Fruit fly (Drosophila melanogaster) whole organism, adult: ENCODE results near the gene TFAM.

Source experiments
- CG11617 ChIP-seq: fragments of 200-800 bp; sonication (Bioruptor generic); optimal IDR thresholded peaks from 2 replicates; lab custom pipeline; 2017; ENCODE audit warnings: mild to moderate bottlenecking, missing biosample characterization, missing genetic modification reagents, missing genetic modification characterization
- CG12768 ChIP-seq: fragments of 200-800 bp; sonication (Bioruptor generic); optimal IDR thresholded peaks from 2 replicates; lab custom pipeline; 2017; ENCODE audit warnings: missing biosample characterization, missing genetic modification characterization, mild to moderate bottlenecking, moderate library complexity, missing genetic modification reagents
- CG14711 ChIP-seq: fragments of 200-800 bp; sonication (Bioruptor generic); optimal IDR thresholded peaks from 2 replicates; lab custom pipeline; 2018; ENCODE audit warnings: missing biosample characterization, mild to moderate bottlenecking, missing genetic modification characterization, moderate library complexity
- CG1620 ChIP-seq: fragments of 200-800 bp; sonication (Bioruptor generic); optimal IDR thresholded peaks from 2 replicates; lab custom pipeline; 2016; ENCODE audit warnings: missing biosample characterization, missing genetic modification characterization
- CG33017 ChIP-seq: fragments of 200-800 bp; sonication (Bioruptor generic); optimal IDR thresholded peaks from 2 replicates; lab custom pipeline; 2018; ENCODE audit warnings: missing biosample characterization, mild to moderate bottlenecking, missing genetic modification characterization, moderate library complexity
- CG5204 ChIP-seq: fragments of 200-800 bp; sonication (Bioruptor generic); optimal IDR thresholded peaks from 2 replicates; lab custom pipeline; 2016; ENCODE audit warnings: missing biosample characterization, missing genetic modification characterization
- CG7045 ChIP-seq: fragments of 200-800 bp; sonication (Bioruptor generic); optimal IDR thresholded peaks from 2 replicates; lab custom pipeline; 2017; ENCODE audit warnings: missing biosample characterization, mild to moderate bottlenecking, missing genetic modification characterization
- CG7101 ChIP-seq: fragments of 200-800 bp; sonication (Bioruptor generic); optimal IDR thresholded peaks from 2 replicates; lab custom pipeline; 2018; ENCODE audit warnings: missing biosample characterization, mild to moderate bottlenecking, missing genetic modification characterization, moderate library complexity
- Clk ChIP-seq: fragments of 200-800 bp; sonication (Bioruptor generic); optimal IDR thresholded peaks from 2 replicates; lab custom pipeline; 2017; ENCODE audit warnings: missing biosample characterization, missing genetic modification characterization
- Crg-1 ChIP-seq: fragments of 200-800 bp; sonication (Bioruptor generic); optimal IDR thresholded peaks from 2 replicates; lab custom pipeline; 2016; ENCODE audit warnings: missing biosample characterization, missing genetic modification characterization
- Hr96 ChIP-seq: fragments of 200-800 bp; sonication (Bioruptor generic); optimal IDR thresholded peaks from 2 replicates; lab custom pipeline; 2016; ENCODE audit warnings: missing biosample characterization, missing genetic modification characterization
- Mnt ChIP-seq: fragments of 200-800 bp; sonication (Bioruptor generic); optimal IDR thresholded peaks from 2 replicates; lab custom pipeline; 2016; ENCODE audit warnings: missing biosample characterization, mild to moderate bottlenecking, missing genetic modification characterization
- bab1 ChIP-seq: fragments of 200-800 bp; sonication (Bioruptor generic); optimal IDR thresholded peaks from 3 replicates; lab custom pipeline; 2019; ENCODE audit warnings: missing biosample characterization, mild to moderate bottlenecking, missing genetic modification characterization, moderate library complexity
- cic ChIP-seq: fragments of 200-800 bp; sonication (Bioruptor generic); optimal IDR thresholded peaks from 2 replicates; lab custom pipeline; 2017; ENCODE audit warnings: missing biosample characterization, mild to moderate bottlenecking, missing genetic modification characterization, moderate library complexity
- cnc ChIP-seq, 2 experiments: fragments of >200 bp; optimal IDR thresholded peaks; 2 replicates each; lab custom pipeline; 2017
- kay ChIP-seq: fragments of 200-800 bp; sonication (Bioruptor generic); peaks from one replicate; lab custom pipeline; 2016; ENCODE audit warnings: missing biosample characterization, missing genetic modification characterization, borderline replicate concordance
- ovo ChIP-seq: fragments of 200-800 bp; sonication (Bioruptor generic); optimal IDR thresholded peaks from 2 replicates; lab custom pipeline; 2016; ENCODE audit warnings: missing biosample characterization, missing genetic modification characterization
- pad ChIP-seq: fragments of 200-800 bp; sonication (Bioruptor generic); optimal IDR thresholded peaks from 3 replicates; lab custom pipeline; 2017; ENCODE audit warnings: missing biosample characterization, missing genetic modification characterization, mild to moderate bottlenecking, moderate library complexity, missing genetic modification reagents
- tj ChIP-seq: fragments of 200-800 bp; sonication (Bioruptor generic); optimal IDR thresholded peaks from 3 replicates; lab custom pipeline; 2017; ENCODE audit warnings: missing biosample characterization, mild to moderate bottlenecking, missing genetic modification characterization, moderate library complexity
- toe ChIP-seq: fragments of 200-800 bp; sonication (Bioruptor generic); optimal IDR thresholded peaks from 2 replicates; lab custom pipeline; 2016; ENCODE audit warnings: missing biosample characterization, missing genetic modification characterization

The TFAM gene

dm6 chr3R:20551487-20552079, 25.2 kb downstream of the TFAM start:
- TF ChIP-seq CG12768 (GFP tag; lab: Kevin White, UChicago) (peak; percentile 15), cic (no peak)

dm6 chr3R:20550632-20551486, 26.0 kb downstream of the TFAM start:
- TF ChIP-seq toe (GFP tag; lab: Kevin White, UChicago) (no peak), Crg-1 (GFP tag; lab: Kevin White, UChicago) (peak; percentile 87), CG7045 (GFP tag; lab: Kevin White, UChicago) (peak; percentile 52), CG11617 (GFP tag; lab: Kevin White, UChicago) (no peak), Clk (GFP tag; lab: Kevin White, UChicago) (peak; percentile 23), Hr96 (GFP tag; lab: Kevin White, UChicago) (peak; percentile 64), kay (peak; percentile 73), tj (GFP tag; lab: Kevin White, UChicago) (no peak), cic (peak; percentile 73), CG33017 (tag; lab: Kevin White, UChicago) (peak; percentile 36), ovo (GFP tag; lab: Kevin White, UChicago) (peak; percentile 72), bab1 (peak; percentile 36), CG1620 (GFP tag; lab: Kevin White, UChicago) (no peak), Mnt (GFP tag; lab: Kevin White, UChicago) (peak; percentile 84), pad (GFP tag; lab: Kevin White, UChicago) (peak; percentile 12), CG7101 (tag; lab: Kevin White, UChicago) (peak; percentile 75), cnc (optimal IDR thresholded peaks at IDR 0.05; lab: Kevin White, UChicago) (no peak), CG14711 (tag; lab: Kevin White, UChicago) (peak; percentile 17), CG12768 (GFP tag; lab: Kevin White, UChicago) (peak; percentile 90), CG5204 (GFP tag; lab: Kevin White, UChicago) (no peak)

dm6 chr3R:20549855-20550603, 26.8 kb downstream of the TFAM start:
- TF ChIP-seq pad (GFP tag; lab: Kevin White, UChicago) (peak; percentile 80), kay (peak; percentile 65), CG12768 (GFP tag; lab: Kevin White, UChicago) (peak; percentile 85), CG7101 (tag; lab: Kevin White, UChicago) (peak; percentile 86), CG7045 (GFP tag; lab: Kevin White, UChicago) (peak; percentile 87), CG33017 (tag; lab: Kevin White, UChicago) (peak; percentile 91), Mnt (GFP tag; lab: Kevin White, UChicago) (peak; percentile 77), CG1620 (GFP tag; lab: Kevin White, UChicago) (peak; percentile 79), tj (GFP tag; lab: Kevin White, UChicago) (peak; percentile 97), cnc (optimal IDR thresholded peaks at IDR 0.05; lab: Kevin White, UChicago) (no peak), CG5204 (GFP tag; lab: Kevin White, UChicago) (peak; percentile 77), Clk (GFP tag; lab: Kevin White, UChicago) (peak; percentile 78), CG11617 (GFP tag; lab: Kevin White, UChicago) (peak; percentile 90), toe (GFP tag; lab: Kevin White, UChicago) (peak; percentile 63), cic (peak; percentile 75), Hr96 (GFP tag; lab: Kevin White, UChicago) (peak; percentile 44), CG14711 (tag; lab: Kevin White, UChicago) (peak; percentile 86), Crg-1 (GFP tag; lab: Kevin White, UChicago) (no peak), bab1 (peak; percentile 85), ovo (GFP tag; lab: Kevin White, UChicago) (peak; percentile 20)

- TF ChIP-seq Crg-1 (GFP tag; lab: Kevin White, UChicago) (no peak), CG7101 (tag; lab: Kevin White, UChicago) (peak; percentile 24), CG7045 (GFP tag; lab: Kevin White, UChicago) (peak; percentile 60), Mnt (GFP tag; lab: Kevin White, UChicago) (peak; percentile 71), CG14711 (tag; lab: Kevin White, UChicago) (no peak), Clk (GFP tag; lab: Kevin White, UChicago) (peak; percentile 63), pad (GFP tag; lab: Kevin White, UChicago) (peak; percentile 7), cic (peak; percentile 92), bab1 (no peak), CG12768 (GFP tag; lab: Kevin White, UChicago) (peak; percentile 63), kay (peak; percentile 64), CG33017 (tag; lab: Kevin White, UChicago) (peak; percentile 60), ovo (GFP tag; lab: Kevin White, UChicago) (peak; percentile 29), toe (GFP tag; lab: Kevin White, UChicago) (peak; percentile 36)
These were observed 27.6 kb downstream of the TFAM start for dm6 chr3R:20549017-20549854.
